Worm (Caenorhabditis elegans): ENCODE results near the gene F17E9.3.

DNA sequence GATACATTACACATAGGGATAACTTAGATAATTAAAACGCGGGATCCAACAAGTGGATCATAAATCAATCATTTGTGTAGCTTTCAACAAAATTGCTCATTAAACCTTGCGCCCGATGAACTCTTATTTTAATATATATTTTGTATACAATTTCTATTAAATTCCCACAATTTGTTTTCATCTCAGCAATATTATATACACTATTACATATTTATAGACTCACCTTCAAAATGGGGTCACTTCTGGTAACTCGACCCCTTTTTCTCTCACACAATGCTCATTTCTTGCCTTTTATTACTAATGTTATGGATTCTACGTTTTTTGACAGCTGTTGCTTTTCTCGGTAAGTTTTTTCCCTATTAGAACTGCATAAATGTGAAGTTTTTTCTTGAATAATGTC is 15.0 kb upstream of the F17E9.3 start, which contains the start of gene lgc-6:
- no peak for TF ChIP-seq nhr-90 (tag; optimal IDR thresholded peaks at IDR 0.05)
- no peak for TF ChIP-seq lin-40 (tag; optimal IDR thresholded peaks at IDR 0.05)
- TF ChIP-seq attf-5 (GFP tag; optimal IDR thresholded peaks at IDR 0.05), result no peak
- no peak for TF ChIP-seq Y53G8AR.9 (GFP tag; conservative IDR thresholded peaks at IDR 0.05)
- no peak for TF ChIP-seq K11D2.4 (GFP tag; IDR thresholded peaks at IDR 0.05)
- TF ChIP-seq dpl-1 (GFP tag; optimal IDR thresholded peaks at IDR 0.05), result no peak
- TF ChIP-seq unc-130 (GFP tag; optimal IDR thresholded peaks at IDR 0.05), result no peak
- no peak for TF ChIP-seq unc-62 (GFP tag; optimal IDR thresholded peaks at IDR 0.05)
- no peak for TF ChIP-seq F49E8.2 (tag; optimal IDR thresholded peaks at IDR 0.05; ENCODE audit: insufficient read depth)
- TF ChIP-seq bed-2 (GFP tag; IDR thresholded peaks at IDR 0.05), result no peak
- no peak for TF ChIP-seq cebp-1 (GFP tag; IDR thresholded peaks at IDR 0.05)
- TF ChIP-seq cebp-1 (tag; optimal IDR thresholded peaks at IDR 0.05), result no peak
- no peak for TF ChIP-seq C06A6.2 (GFP tag; conservative IDR thresholded peaks at IDR 0.05)
